Fruit fly (Drosophila melanogaster) whole organism, prepupa: ENCODE results near the gene CG12177.

Experiments
- Blimp-1 ChIP-seq: fragments of 200-800 bp; sonication (Bioruptor generic); optimal IDR thresholded peaks from 3 replicates; lab custom pipeline; 2017; ENCODE audit warnings: missing biosample characterization, missing genetic modification characterization, mild to moderate bottlenecking, moderate library complexity, missing genetic modification reagents
- CG10631 ChIP-seq: fragments of 200-800 bp; sonication (Bioruptor generic); optimal IDR thresholded peaks from 2 replicates; lab custom pipeline; 2016; ENCODE audit warnings: missing biosample characterization, missing genetic modification characterization
- CG10669 ChIP-seq: fragments of 200-800 bp; sonication (Bioruptor generic); optimal IDR thresholded peaks from 3 replicates; lab custom pipeline; 2018; ENCODE audit warnings: missing biosample characterization, mild to moderate bottlenecking, missing genetic modification characterization, moderate library complexity
- CG11294 ChIP-seq: fragments of 200-800 bp; sonication (Bioruptor generic); IDR thresholded peaks from 2 replicates; pipeline ENCODE4 v1.3.6; 2022; ENCODE audit warnings: missing biosample characterization, missing genetic modification characterization
- CG11902 ChIP-seq: fragments of 200-800 bp; sonication (Bioruptor generic); optimal IDR thresholded peaks from 3 replicates; lab custom pipeline; 2016; ENCODE audit warnings: missing biosample characterization, missing genetic modification characterization
- CG15336 ChIP-seq: fragments of 200-800 bp; sonication (Bioruptor generic); IDR thresholded peaks from 2 replicates; pipeline ENCODE4 v1.3.6; 2022; ENCODE audit warnings: missing biosample characterization, missing genetic modification characterization
- CG1621 ChIP-seq: fragments of 200-800 bp; sonication (Bioruptor generic); optimal IDR thresholded peaks from 3 replicates; lab custom pipeline; 2018; ENCODE audit warnings: missing biosample characterization, mild to moderate bottlenecking, missing genetic modification characterization
- CG31627 ChIP-seq: fragments of 200-800 bp; sonication (Bioruptor generic); optimal IDR thresholded peaks from 3 replicates; lab custom pipeline; 2016; ENCODE audit warnings: missing biosample characterization, missing genetic modification characterization
- CG34406 ChIP-seq: fragments of 200-800 bp; sonication (Bioruptor generic); optimal IDR thresholded peaks from 3 replicates; lab custom pipeline; 2016; ENCODE audit warnings: missing biosample characterization, missing genetic modification characterization
- CG4318 ChIP-seq: fragments of 200-800 bp; sonication (Bioruptor generic); optimal IDR thresholded peaks from 3 replicates; lab custom pipeline; 2017; ENCODE audit warnings: missing biosample characterization, mild to moderate bottlenecking, missing genetic modification characterization
- CG6276 ChIP-seq: fragments of 200-800 bp; sonication (Bioruptor generic); optimal IDR thresholded peaks from 2 replicates; lab custom pipeline; 2017; ENCODE audit warnings: missing biosample characterization, mild to moderate bottlenecking, missing genetic modification characterization
- CG6792 ChIP-seq: fragments of 200-800 bp; sonication (Bioruptor generic); optimal IDR thresholded peaks from 3 replicates; lab custom pipeline; 2016; ENCODE audit warnings: missing biosample characterization, missing genetic modification characterization
- CG6854 ChIP-seq: fragments of 200-800 bp; sonication (Bioruptor generic); optimal IDR thresholded peaks from 2 replicates; lab custom pipeline; 2017; ENCODE audit warnings: missing biosample characterization, mild to moderate bottlenecking, missing genetic modification characterization
- CG7368 ChIP-seq: fragments of 200-800 bp; sonication (Bioruptor generic); optimal IDR thresholded peaks from 3 replicates; lab custom pipeline; 2016; ENCODE audit warnings: missing biosample characterization, missing genetic modification characterization
- CG8119 ChIP-seq: fragments of 200-800 bp; sonication (Bioruptor generic); IDR thresholded peaks from 3 replicates; pipeline ENCODE4 v1.3.6; 2022; ENCODE audit warnings: missing biosample characterization, missing genetic modification characterization
- CG8319 ChIP-seq: fragments of 200-800 bp; sonication (Bioruptor generic); optimal IDR thresholded peaks from 3 replicates; lab custom pipeline; 2016; ENCODE audit warnings: missing biosample characterization, missing genetic modification characterization
- CG8632 ChIP-seq: fragments of 200-800 bp; sonication (Bioruptor generic); optimal IDR thresholded peaks from 3 replicates; lab custom pipeline; 2016; ENCODE audit warnings: missing biosample characterization, missing genetic modification characterization
- Eip75B ChIP-seq: fragments of 200-800 bp; sonication (Bioruptor generic); optimal IDR thresholded peaks from 3 replicates; lab custom pipeline; 2016; ENCODE audit warnings: missing biosample characterization, missing genetic modification characterization
- Eip78C ChIP-seq: fragments of 200-800 bp; sonication (Bioruptor generic); peaks from one replicate; lab custom pipeline; 2016; ENCODE audit warnings: missing biosample characterization, missing genetic modification characterization
- Eip93F ChIP-seq: fragments of 200-800 bp; sonication (Bioruptor generic); optimal IDR thresholded peaks from 2 replicates; lab custom pipeline; 2016; ENCODE audit warnings: missing biosample characterization, mild to moderate bottlenecking, missing genetic modification characterization
- Ets21C ChIP-seq: fragments of 200-800 bp; sonication (Bioruptor generic); optimal IDR thresholded peaks from 3 replicates; lab custom pipeline; 2016; ENCODE audit warnings: missing biosample characterization, missing genetic modification characterization
- Ets96B ChIP-seq: fragments of 200-800 bp; optimal IDR thresholded peaks from 2 replicates; lab custom pipeline; 2019; ENCODE audit warnings: missing biosample characterization, mild to moderate bottlenecking, missing genetic modification characterization, moderate library complexity
- Gug ChIP-seq: fragments of 200-800 bp; sonication (Bioruptor generic); IDR thresholded peaks from 2 replicates; pipeline ENCODE4 v1.3.6; 2022; ENCODE audit warnings: missing biosample characterization, missing genetic modification characterization
- Hr4 ChIP-seq: fragments of 200-800 bp; sonication (Bioruptor generic); optimal IDR thresholded peaks from 3 replicates; lab custom pipeline; 2016; ENCODE audit warnings: missing biosample characterization, missing genetic modification characterization
- Met ChIP-seq: fragments of 200-800 bp; sonication (Bioruptor generic); optimal IDR thresholded peaks from 3 replicates; lab custom pipeline; 2016; ENCODE audit warnings: missing biosample characterization, missing genetic modification characterization
- Sox14 ChIP-seq: fragments of 200-800 bp; sonication (Bioruptor generic); optimal IDR thresholded peaks from 3 replicates; lab custom pipeline; 2016; ENCODE audit warnings: missing biosample characterization, missing genetic modification characterization
- achi ChIP-seq: fragments of 200-800 bp; sonication (Bioruptor generic); optimal IDR thresholded peaks from 3 replicates; lab custom pipeline; 2016; ENCODE audit warnings: missing biosample characterization, missing genetic modification characterization
- dac ChIP-seq: fragments of 200-800 bp; sonication (Bioruptor generic); optimal IDR thresholded peaks from 2 replicates; lab custom pipeline; 2017; ENCODE audit warnings: missing biosample characterization, mild to moderate bottlenecking, missing genetic modification characterization
- eg ChIP-seq: fragments of 200-800 bp; sonication (Bioruptor generic); IDR thresholded peaks from 3 replicates; pipeline ENCODE4 v1.3.6; 2022; ENCODE audit warnings: missing biosample characterization, missing genetic modification characterization
- esn ChIP-seq: fragments of 200-800 bp; sonication (Bioruptor generic); optimal IDR thresholded peaks from 2 replicates; lab custom pipeline; 2016; ENCODE audit warnings: missing biosample characterization, mild to moderate bottlenecking, missing genetic modification characterization, moderate library complexity
- fd85E ChIP-seq: fragments of 200-800 bp; sonication (Bioruptor generic); optimal IDR thresholded peaks from 3 replicates; lab custom pipeline; 2016; ENCODE audit warnings: missing biosample characterization, missing genetic modification characterization
- fkh ChIP-seq: fragments of 200-800 bp; sonication (Bioruptor generic); optimal IDR thresholded peaks from 3 replicates; lab custom pipeline; 2017; ENCODE audit warnings: missing biosample characterization, mild to moderate bottlenecking, missing genetic modification characterization, moderate library complexity
- net ChIP-seq: fragments of 200-800 bp; sonication (Bioruptor generic); optimal IDR thresholded peaks from 3 replicates; lab custom pipeline; 2016; ENCODE audit warnings: missing biosample characterization, missing genetic modification characterization
- salr ChIP-seq, 2 experiments: fragments of 200-800 bp; sonication (Bioruptor generic); optimal IDR thresholded peaks; 3 replicates each; lab custom pipeline; 2016 to 2018; ENCODE audit warnings: missing biosample characterization in 2 of 2, missing genetic modification characterization in 2 of 2, mild to moderate bottlenecking in 1 of 2
- spab ChIP-seq: fragments of 200-800 bp; sonication (Bioruptor generic); optimal IDR thresholded peaks from 2 replicates; lab custom pipeline; 2017; ENCODE audit warnings: missing biosample characterization, mild to moderate bottlenecking, missing genetic modification characterization, missing genetic modification reagents
- svp ChIP-seq: fragments of 200-800 bp; sonication (Bioruptor generic); peaks from one replicate; lab custom pipeline; 2016; ENCODE audit warnings: missing biosample characterization, missing genetic modification characterization
- vri ChIP-seq: fragments of 200-800 bp; sonication (Bioruptor generic); optimal IDR thresholded peaks from 3 replicates; lab custom pipeline; 2016; ENCODE audit warnings: missing biosample characterization, mild to moderate bottlenecking, missing genetic modification characterization

Gene CG12177

dm6 chrX:13698717-13699427 is 18.6 kb upstream of the CG12177 start (continued):
- TF ChIP-seq Eip93F (GFP tag; lab: Kevin White, UChicago) (no peak), eg (peak; percentile 63; the same call in 2 of the 3 replicates), Sox14 (GFP tag; lab: Kevin White, UChicago) (no peak), Met (GFP tag; lab: Kevin White, UChicago) (no peak), CG8319 (GFP tag; lab: Kevin White, UChicago) (no peak), CG6792 (no peak), CG10669 (GFP tag; lab: Kevin White, UChicago) (no peak), Blimp-1 (no peak), Ets96B (tag; lab: Kevin White, UChicago) (no peak), salr (GFP tag; optimal IDR thresholded peaks at IDR 0.05; lab: Kevin White, UChicago) (no peak), spab (GFP tag; lab: Kevin White, UChicago) (no peak), CG34406 (GFP tag; lab: Kevin White, UChicago) (no peak), CG15336 (GFP tag; lab: Robert Waterston, UW) (0 out of 2 replicates have a peak, but pooled peaks have one; percentile 29), esn (no peak), Ets21C (no peak), Eip75B (GFP tag; lab: Kevin White, UChicago) (no peak), fd85E (GFP tag; lab: Kevin White, UChicago) (no peak), achi (GFP tag; lab: Kevin White, UChicago) (no peak), CG4318 (GFP tag; lab: Kevin White, UChicago) (no peak), CG1621 (tag; lab: Kevin White, UChicago) (no peak), CG11902 (GFP tag; lab: Kevin White, UChicago) (no peak), Hr4 (GFP tag; lab: Kevin White, UChicago) (peak; percentile 32), CG31627 (GFP tag; lab: Kevin White, UChicago) (no peak), vri (GFP tag; lab: Kevin White, UChicago) (peak; percentile 41), net (GFP tag; lab: Kevin White, UChicago) (no peak), CG11294 (peak; percentile 29; the same call in 1 of the 2 replicates)
- TF ChIP-seq, all 60 proteins: peak for 10

DNA sequence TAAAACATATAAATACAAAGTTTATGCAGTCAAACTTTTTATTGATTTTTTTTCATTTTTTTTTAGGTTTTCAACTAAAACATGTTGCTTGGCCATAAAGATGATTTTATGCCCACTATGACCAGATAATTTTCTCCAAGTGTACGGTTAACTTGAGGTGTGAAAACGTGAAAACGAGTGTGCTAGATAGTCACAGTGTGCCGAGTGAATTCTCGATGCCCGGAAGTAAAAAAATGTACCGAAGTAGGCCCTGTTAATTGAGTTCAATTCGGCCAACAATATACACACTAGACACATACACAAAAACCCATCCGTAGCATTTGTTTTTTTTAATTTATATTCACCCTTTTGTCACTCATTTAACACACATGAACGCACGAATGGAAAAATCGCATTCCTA is 11.7 kb upstream of the CG12177 start, which contains the start of gene Nna1:
Gene Nna1 (plus strand): TSS at position 301 of the 400 bp plus-strand sequence.
- TF ChIP-seq dac (GFP tag; lab: Kevin White, UChicago) (no peak), CG10669 (GFP tag; lab: Kevin White, UChicago) (no peak), CG10631 (GFP tag; lab: Kevin White, UChicago) (no peak), CG6854 (GFP tag; lab: Kevin White, UChicago) (no peak), CG4318 (GFP tag; lab: Kevin White, UChicago) (no peak), CG15336 (GFP tag; lab: Robert Waterston, UW) (no peak), CG8119 (GFP tag; lab: Robert Waterston, UW) (no peak), CG8632 (no peak), svp (no peak), CG7368 (GFP tag; lab: Kevin White, UChicago) (no peak), vri (GFP tag; lab: Kevin White, UChicago) (no peak), Blimp-1 (no peak)
- TF ChIP-seq, all 60 proteins: peak for 0

- TF ChIP-seq achi (GFP tag; lab: Kevin White, UChicago) (no peak), Gug (GFP tag; lab: Robert Waterston, UW) (no peak), Eip78C (GFP tag; lab: Kevin White, UChicago) (peak; percentile 31)
These were observed 2.4 kb upstream of the CG12177 start, which contains the start of gene CG11158 for dm6 chrX:13682652-13683051. TSS of gene CG11158 (plus strand) at chrX:13682952.

- TF ChIP-seq CG6276 (GFP tag; lab: Kevin White, UChicago) (no peak), CG7368 (GFP tag; lab: Kevin White, UChicago) (no peak), fkh (GFP tag; lab: Kevin White, UChicago) (peak; percentile 40)
- TF ChIP-seq, all 60 proteins: peak for 1
These were observed 1.6 kb upstream of the CG12177 start for dm6 chrX:13681906-13682305.
